Fruit fly (Drosophila melanogaster) whole organism, wandering third instar larva: ENCODE data around the gene CG6470.

Experiments
- CG32264 ChIP-seq: fragments of 200-800 bp; sonication (Bioruptor generic); optimal IDR thresholded peaks from 2 replicates; lab custom pipeline; 2016; ENCODE audit warnings: missing biosample characterization, missing genetic modification characterization
- Dif ChIP-seq: fragments of 200-275, 200-300 bp; sonication (Bioruptor generic); optimal IDR thresholded peaks from 2 replicates; lab custom pipeline; 2018; ENCODE audit warnings: missing biosample characterization, missing genetic modification characterization; ENCODE audit not compliant: partially characterized antibody
- GATAd ChIP-seq: sonication (Bioruptor generic); optimal IDR thresholded peaks from 2 replicates; lab custom pipeline; 2016; ENCODE audit warnings: missing biosample characterization, missing genetic modification characterization
- HLH106 ChIP-seq: fragments of 200-800 bp; optimal IDR thresholded peaks from 3 replicates; lab custom pipeline; 2019; ENCODE audit warnings: missing biosample characterization, mild to moderate bottlenecking, missing genetic modification characterization, moderate library complexity
- Hnf4 ChIP-seq: fragments of 200-800 bp; sonication (Bioruptor generic); optimal IDR thresholded peaks from 2 replicates; lab custom pipeline; 2016; ENCODE audit warnings: missing biosample characterization, mild to moderate bottlenecking, missing genetic modification characterization
- Hr83 ChIP-seq: fragments of 200-300 bp; sonication (Bioruptor generic); optimal IDR thresholded peaks from 2 replicates; lab custom pipeline; 2016; ENCODE audit warnings: missing biosample characterization, mild to moderate bottlenecking, missing genetic modification characterization, moderate library complexity; ENCODE audit not compliant: poor library complexity, severe bottlenecking
- OdsH ChIP-seq: fragments of 200-800 bp; sonication (Bioruptor generic); optimal IDR thresholded peaks from 2 replicates; lab custom pipeline; 2016; ENCODE audit warnings: missing biosample characterization, mild to moderate bottlenecking, missing genetic modification characterization
- Rel ChIP-seq, 2 experiments: fragments of 200-800 bp; sonication (Bioruptor generic) in 1 of 2; optimal IDR thresholded peaks; 2 replicates in 1 of 2; 3 replicates in 1 of 2; lab custom pipeline; 2016 to 2019; ENCODE audit warnings: mild to moderate bottlenecking in 2 of 2, missing biosample characterization in 2 of 2, missing genetic modification characterization in 2 of 2, moderate library complexity in 1 of 2
- Sp1 ChIP-seq: fragments of 200-800 bp; sonication (Bioruptor generic); optimal IDR thresholded peaks from 3 replicates; lab custom pipeline; 2019; ENCODE audit warnings: missing biosample characterization, mild to moderate bottlenecking, missing genetic modification characterization, moderate library complexity
- Vsx2 ChIP-seq: fragments of 200-300, 225-300 bp; sonication (Bioruptor generic); optimal IDR thresholded peaks from 2 replicates; lab custom pipeline; 2018; ENCODE audit warnings: missing biosample characterization, missing genetic modification characterization; ENCODE audit not compliant: partially characterized antibody
- brk ChIP-seq: fragments of 200-800 bp; sonication (Bioruptor generic); optimal IDR thresholded peaks from 2 replicates; lab custom pipeline; 2016; ENCODE audit warnings: missing biosample characterization, mild to moderate bottlenecking, missing genetic modification characterization
- dl ChIP-seq, 2 experiments: fragments of 175-275, 200-275 bp in 1 of 2; fragments of 200-275 bp in 1 of 2; sonication (Bioruptor generic); optimal IDR thresholded peaks; lab custom pipeline; 2018; ENCODE audit warnings: mild to moderate bottlenecking in 2 of 2, missing biosample characterization in 2 of 2, missing genetic modification characterization in 2 of 2, moderate library complexity in 2 of 2; ENCODE audit not compliant: partially characterized antibody in 2 of 2, insufficient read depth in 1 of 2
- dmrt93B ChIP-seq: fragments of 200-800 bp; sonication (Bioruptor generic); optimal IDR thresholded peaks from 2 replicates; lab custom pipeline; 2018; ENCODE audit warnings: missing biosample characterization, mild to moderate bottlenecking, missing genetic modification characterization
- ey ChIP-seq: fragments of 200-800 bp; sonication (Bioruptor generic); optimal IDR thresholded peaks from 2 replicates; lab custom pipeline; 2016; ENCODE audit warnings: missing biosample characterization, missing genetic modification characterization
- foxo ChIP-seq, 2 experiments: fragments of 200-800 bp; sonication (Bioruptor generic); optimal IDR thresholded peaks; 2 replicates in 1 of 2; 3 replicates in 1 of 2; lab custom pipeline; 2016 to 2017; ENCODE audit warnings: missing biosample characterization in 2 of 2, missing genetic modification characterization in 2 of 2
- fru ChIP-seq: fragments of 200-800 bp; sonication (Bioruptor generic); optimal IDR thresholded peaks from 3 replicates; lab custom pipeline; 2016; ENCODE audit warnings: missing biosample characterization, mild to moderate bottlenecking, missing genetic modification characterization
- h ChIP-seq: fragments of 200-800 bp; sonication (Bioruptor generic); optimal IDR thresholded peaks from 3 replicates; lab custom pipeline; 2016; ENCODE audit warnings: missing biosample characterization, mild to moderate bottlenecking, missing genetic modification characterization
- jim ChIP-seq: fragments of 175-275, 200-325 bp; sonication (Bioruptor generic); optimal IDR thresholded peaks from 2 replicates; lab custom pipeline; 2016; ENCODE audit warnings: missing biosample characterization, mild to moderate bottlenecking, missing genetic modification characterization
- lola ChIP-seq: fragments of >200 bp; optimal IDR thresholded peaks from 2 replicates; lab custom pipeline; 2017; ENCODE audit warnings: missing biosample characterization, missing genetic modification characterization
- psq ChIP-seq: fragments of 200-800 bp; sonication (Bioruptor generic); optimal IDR thresholded peaks from 3 replicates; lab custom pipeline; 2017; ENCODE audit warnings: missing biosample characterization, mild to moderate bottlenecking, missing genetic modification characterization, moderate library complexity
- rgr ChIP-seq: fragments of 200-800 bp; sonication (Bioruptor generic); optimal IDR thresholded peaks from 3 replicates; lab custom pipeline; 2016; ENCODE audit warnings: missing biosample characterization, mild to moderate bottlenecking, missing genetic modification characterization
- sage ChIP-seq: fragments of 200-800 bp; sonication (Bioruptor generic); optimal IDR thresholded peaks from 2 replicates; lab custom pipeline; 2016; ENCODE audit warnings: missing biosample characterization, mild to moderate bottlenecking, missing genetic modification characterization
- sv ChIP-seq: fragments of 200-800 bp; sonication (Bioruptor generic); optimal IDR thresholded peaks from 3 replicates; lab custom pipeline; 2016; ENCODE audit warnings: missing biosample characterization, missing genetic modification characterization
- tai ChIP-seq: sonication (Bioruptor generic); optimal IDR thresholded peaks from 2 replicates; lab custom pipeline; 2016; ENCODE audit warnings: missing biosample characterization, missing genetic modification characterization
- usp ChIP-seq: fragments of >200 bp; optimal IDR thresholded peaks from 2 replicates; lab custom pipeline; 2017; ENCODE audit warnings: missing biosample characterization, missing genetic modification characterization
- woc ChIP-seq: sonication (Bioruptor generic); optimal IDR thresholded peaks from 2 replicates; lab custom pipeline; 2016; ENCODE audit warnings: missing biosample characterization, mild to moderate bottlenecking, missing genetic modification characterization

The CG6470 gene

dm6 chrX:18494165-18494740 is 20.4 kb downstream of the CG6470 start, which contains the start of gene CG15043:
TSS of gene CG15043 (minus strand) at chrX:18494168.
- TF ChIP-seq woc (GFP tag; lab: Kevin White, UChicago) (no peak), fru (GFP tag; lab: Kevin White, UChicago) (peak; percentile 69), Rel (GFP tag; optimal IDR thresholded peaks at IDR 0.05; lab: Kevin White, UChicago) (no peak), Rel (tag; optimal IDR thresholded peaks at IDR 0.05; lab: Kevin White, UChicago) (no peak), HLH106 (peak; percentile 44), tai (GFP tag; lab: Kevin White, UChicago) (no peak), Hnf4 (GFP tag; lab: Kevin White, UChicago) (no peak), lola (GFP tag; lab: Kevin White, UChicago) (no peak), h (GFP tag; lab: Kevin White, UChicago) (peak; percentile 76), jim (GFP tag; lab: Kevin White, UChicago) (no peak), foxo (GFP tag; optimal IDR thresholded peaks at IDR 0.05; lab: Kevin White, UChicago) (peak in 1 of 2 experiments; percentile 76), dmrt93B (GFP tag; lab: Kevin White, UChicago) (no peak), psq (no peak), OdsH (GFP tag; lab: Kevin White, UChicago) (no peak), brk (GFP tag; lab: Kevin White, UChicago) (no peak), sv (GFP tag; lab: Kevin White, UChicago) (no peak), CG32264 (GFP tag; lab: Kevin White, UChicago) (no peak), Hr83 (GFP tag; lab: Kevin White, UChicago) (no peak), Sp1 (GFP tag; lab: Kevin White, UChicago) (peak; percentile 12), rgr (peak; percentile 56), sage (GFP tag; lab: Kevin White, UChicago) (no peak), Vsx2 (GFP tag; lab: Kevin White, UChicago) (no peak), GATAd (no peak), ey (GFP tag; lab: Kevin White, UChicago) (peak; percentile 57)

- TF ChIP-seq Vsx2 (GFP tag; lab: Kevin White, UChicago) (peak; percentile 63), brk (GFP tag; lab: Kevin White, UChicago) (no peak), dmrt93B (GFP tag; lab: Kevin White, UChicago) (no peak), Rel (GFP tag; optimal IDR thresholded peaks at IDR 0.05; lab: Kevin White, UChicago) (no peak), Rel (tag; optimal IDR thresholded peaks at IDR 0.05; lab: Kevin White, UChicago) (peak; percentile 8), OdsH (GFP tag; lab: Kevin White, UChicago) (no peak)
Observed at dm6 chrX:18491941-18492340, 22.7 kb downstream of the CG6470 start, which contains the start of gene CG15044. TSS of gene CG15044 (minus strand) at chrX:18492006.

- TF ChIP-seq OdsH (GFP tag; lab: Kevin White, UChicago) (no peak), rgr (no peak), Rel (GFP tag; optimal IDR thresholded peaks at IDR 0.05; lab: Kevin White, UChicago) (no peak), Rel (tag; optimal IDR thresholded peaks at IDR 0.05; lab: Kevin White, UChicago) (peak; percentile 38), Dif (peak; percentile 61), usp (GFP tag; lab: Kevin White, UChicago) (no peak), tai (GFP tag; lab: Kevin White, UChicago) (no peak), dl (GFP tag; optimal IDR thresholded peaks at IDR 0.05; lab: Kevin White, UChicago; ENCODE audit: insufficient read depth in 1 of 2, partially characterized antibody in 2 of 2) (peak; percentile 72 to 73), Vsx2 (GFP tag; lab: Kevin White, UChicago) (peak; percentile 29), HLH106 (no peak)
Observed at dm6 chrX:18489509-18489908, 25.2 kb downstream of the CG6470 start, which contains the start of gene CG15046. TSS of gene CG15046 (minus strand) at chrX:18489620.

- TF ChIP-seq rgr, result no peak
- TF ChIP-seq foxo (GFP tag; optimal IDR thresholded peaks at IDR 0.05; lab: Kevin White, UChicago), result peak in 1 of 2 experiments; percentile 19
Observed at dm6 chrX:18486356-18487059, 28.2 kb downstream of the CG6470 start, which contains the start of gene psh. TSS of gene psh (minus strand) at chrX:18486921.
